Fruit fly (Drosophila melanogaster): Measurements from ENCODE around the gene Uba5.
A peak's percentile ranks its signal among the peaks of the same experiment; 100 is the strongest.

Uba5 gene

DNA sequence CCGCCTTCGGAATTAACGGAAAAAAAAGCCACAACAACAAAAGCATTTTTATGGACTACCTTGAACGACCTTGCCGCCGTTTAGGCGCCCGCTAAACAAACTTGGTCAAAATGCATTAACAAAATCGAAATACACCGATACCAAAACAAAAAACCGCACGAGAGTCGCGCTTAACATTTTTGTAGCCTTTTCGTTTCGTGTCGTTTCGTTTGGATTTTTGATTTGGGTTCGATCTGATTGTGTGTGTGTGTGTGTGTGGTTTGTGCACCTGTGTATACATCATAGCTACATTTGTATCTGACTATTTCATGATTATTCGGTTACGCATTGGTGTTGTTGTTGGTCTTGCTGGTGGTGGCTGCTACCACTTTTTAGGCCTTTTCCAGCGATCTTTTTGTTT lies 32.2 kb downstream of the Uba5 start:
- no peak for TF ChIP-seq psq (optimal IDR thresholded peaks at IDR 0.05)
- TF ChIP-seq CG8478 (optimal IDR thresholded peaks at IDR 0.05), result no peak
- no peak for TF ChIP-seq usp (GFP tag; optimal IDR thresholded peaks at IDR 0.05)
- no peak for TF ChIP-seq EcR (GFP tag; optimal IDR thresholded peaks at IDR 0.05)
- TF ChIP-seq Dll (optimal IDR thresholded peaks at IDR 0.05), result no peak
- TF ChIP-seq pan (optimal IDR thresholded peaks at IDR 0.05), result no peak

DNA sequence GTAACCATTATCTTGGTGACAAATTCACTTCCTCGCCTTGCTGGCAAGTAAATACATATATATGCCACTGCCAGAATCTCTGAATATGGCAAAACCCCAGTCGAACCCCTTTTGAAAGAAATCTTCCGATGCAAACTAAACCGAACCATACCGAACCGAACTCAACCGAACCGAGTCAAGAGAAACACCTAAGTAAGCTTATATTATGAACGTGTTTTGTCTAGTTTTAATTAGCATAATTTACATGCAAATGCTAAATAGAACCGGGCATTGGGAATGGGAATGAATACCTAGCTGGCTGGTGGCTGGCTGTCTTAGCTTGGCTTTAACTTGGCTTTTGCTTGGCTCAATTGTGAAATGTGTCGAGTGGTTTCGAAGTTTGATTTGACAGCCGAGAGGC lies 34.0 kb downstream of the Uba5 start:
- no peak for TF ChIP-seq usp (GFP tag; optimal IDR thresholded peaks at IDR 0.05)
- no peak for TF ChIP-seq pan (optimal IDR thresholded peaks at IDR 0.05)
- TF ChIP-seq CG8478 (optimal IDR thresholded peaks at IDR 0.05), result no peak
- TF ChIP-seq EcR (GFP tag; optimal IDR thresholded peaks at IDR 0.05), result no peak
- TF ChIP-seq Dll (optimal IDR thresholded peaks at IDR 0.05), result no peak
- no peak for TF ChIP-seq psq (optimal IDR thresholded peaks at IDR 0.05)

DNA sequence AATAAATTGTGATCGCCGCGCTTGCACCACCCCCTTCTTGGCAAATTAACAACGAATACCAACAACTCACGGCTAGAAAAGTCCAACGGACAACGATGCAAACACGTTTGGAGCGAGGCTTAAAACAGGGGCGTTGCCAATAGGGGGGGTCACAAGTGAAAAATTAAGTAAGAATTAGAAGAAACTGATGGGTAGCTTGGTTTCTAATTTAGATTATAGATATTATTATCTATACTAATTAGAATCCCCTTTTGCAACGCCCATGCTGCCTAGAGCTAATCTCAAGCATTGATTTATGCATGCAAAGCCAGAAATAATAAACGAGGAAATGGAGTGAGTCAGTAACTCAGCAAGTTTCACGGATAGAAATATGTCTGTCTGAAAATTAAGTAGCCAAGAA lies 35.1 kb downstream of the Uba5 start:
- TF ChIP-seq pan (optimal IDR thresholded peaks at IDR 0.05), result no peak
- no peak for TF ChIP-seq CG8478 (optimal IDR thresholded peaks at IDR 0.05)
- no peak for TF ChIP-seq usp (GFP tag; optimal IDR thresholded peaks at IDR 0.05)
- no peak for TF ChIP-seq EcR (GFP tag; optimal IDR thresholded peaks at IDR 0.05)
- no peak for TF ChIP-seq Dll (optimal IDR thresholded peaks at IDR 0.05)
- TF ChIP-seq psq (optimal IDR thresholded peaks at IDR 0.05), result no peak

DNA sequence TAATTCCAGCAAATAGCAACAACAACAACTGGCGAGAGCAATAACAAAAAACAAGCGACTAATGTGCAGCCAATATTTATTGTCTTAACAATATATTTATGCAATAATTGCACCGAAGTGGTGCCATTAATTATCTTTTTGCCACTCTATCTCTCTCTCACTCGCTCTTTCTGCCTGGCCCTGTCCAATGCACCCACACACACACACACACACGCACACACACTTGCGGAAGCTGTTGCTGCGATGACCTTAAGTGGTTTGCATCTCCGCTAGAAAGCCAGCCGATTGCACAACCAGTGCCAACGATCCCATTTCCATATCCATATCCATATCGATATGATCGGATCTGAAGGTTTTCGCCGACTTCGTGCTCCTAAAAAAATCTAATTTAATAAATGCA lies 36.9 kb downstream of the Uba5 start:
- TF ChIP-seq EcR (GFP tag; optimal IDR thresholded peaks at IDR 0.05), result peak in 1 of 2 experiments; percentile 3
- TF ChIP-seq pan (optimal IDR thresholded peaks at IDR 0.05), result no peak

DNA sequence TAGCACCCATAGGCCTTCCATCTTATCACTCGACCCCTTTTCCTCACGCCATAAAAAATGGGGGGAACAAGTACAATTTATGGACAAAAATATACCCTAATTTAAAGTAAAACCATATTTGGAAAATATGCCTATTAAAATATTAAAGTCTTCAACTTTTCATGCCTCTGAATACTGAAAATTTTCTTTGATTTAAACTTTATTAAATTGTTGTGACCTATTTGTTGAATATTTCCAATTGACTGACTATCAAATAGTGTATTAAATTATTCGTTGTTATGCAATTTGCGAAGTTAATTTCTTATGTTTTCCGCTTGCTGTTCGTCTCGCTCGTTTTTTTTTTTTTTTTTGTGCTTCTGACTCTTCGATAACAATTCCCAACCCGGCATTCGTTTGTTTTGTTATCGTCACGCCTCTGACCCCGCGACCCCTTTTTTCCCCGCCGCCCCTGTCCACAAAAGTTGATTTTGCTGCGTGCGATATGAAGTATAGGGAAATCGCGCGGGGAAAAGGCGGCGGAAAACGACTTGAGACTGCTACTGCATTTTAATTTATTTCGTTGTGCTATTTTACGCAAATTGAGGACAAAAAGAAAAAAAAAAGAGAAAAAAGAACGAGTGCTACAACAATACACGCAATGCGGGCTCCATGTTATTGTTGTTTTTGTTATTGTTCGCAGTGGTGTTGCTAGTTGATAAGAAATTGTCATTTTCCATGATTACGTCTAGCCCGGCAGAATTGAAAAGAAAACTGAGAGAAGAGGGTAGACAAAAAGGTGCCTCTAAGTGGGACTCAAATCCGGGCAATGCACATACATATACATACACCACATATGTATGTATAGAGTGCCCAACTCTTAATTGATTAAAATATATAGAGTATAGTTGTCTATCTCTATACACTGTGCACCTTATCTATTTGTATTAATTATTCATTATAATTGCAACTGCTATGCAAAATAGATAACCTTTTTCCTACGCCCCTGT lies 38.5 kb downstream of the Uba5 start:
- no peak for TF ChIP-seq usp (GFP tag; optimal IDR thresholded peaks at IDR 0.05)

DNA sequence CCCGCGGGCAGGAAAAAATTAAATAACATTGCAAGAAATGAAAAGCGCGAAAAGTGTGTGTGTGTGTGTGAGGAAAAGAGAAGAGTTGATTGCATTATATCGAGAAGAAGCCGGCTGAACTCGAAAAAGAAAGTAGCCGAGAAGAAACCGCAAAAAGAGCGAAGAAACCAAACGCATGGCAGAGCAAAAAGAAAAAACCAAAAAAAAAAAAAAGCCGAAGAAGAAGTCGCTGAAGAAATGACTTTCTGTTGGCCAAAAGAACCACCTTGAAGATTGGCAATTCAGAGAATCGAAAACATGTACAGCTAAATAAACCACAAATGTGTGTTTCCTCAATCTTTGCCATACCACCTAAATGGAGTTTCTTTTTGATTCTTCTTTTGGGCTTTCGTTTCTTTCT lies 40.6 kb downstream of the Uba5 start:
- no peak for TF ChIP-seq pan (optimal IDR thresholded peaks at IDR 0.05)
- no peak for TF ChIP-seq psq (optimal IDR thresholded peaks at IDR 0.05)
- TF ChIP-seq Dll (optimal IDR thresholded peaks at IDR 0.05), result no peak
- TF ChIP-seq CG8478 (optimal IDR thresholded peaks at IDR 0.05), result no peak
- TF ChIP-seq EcR (GFP tag; optimal IDR thresholded peaks at IDR 0.05), result no peak
- TF ChIP-seq usp (GFP tag; optimal IDR thresholded peaks at IDR 0.05), result no peak

DNA sequence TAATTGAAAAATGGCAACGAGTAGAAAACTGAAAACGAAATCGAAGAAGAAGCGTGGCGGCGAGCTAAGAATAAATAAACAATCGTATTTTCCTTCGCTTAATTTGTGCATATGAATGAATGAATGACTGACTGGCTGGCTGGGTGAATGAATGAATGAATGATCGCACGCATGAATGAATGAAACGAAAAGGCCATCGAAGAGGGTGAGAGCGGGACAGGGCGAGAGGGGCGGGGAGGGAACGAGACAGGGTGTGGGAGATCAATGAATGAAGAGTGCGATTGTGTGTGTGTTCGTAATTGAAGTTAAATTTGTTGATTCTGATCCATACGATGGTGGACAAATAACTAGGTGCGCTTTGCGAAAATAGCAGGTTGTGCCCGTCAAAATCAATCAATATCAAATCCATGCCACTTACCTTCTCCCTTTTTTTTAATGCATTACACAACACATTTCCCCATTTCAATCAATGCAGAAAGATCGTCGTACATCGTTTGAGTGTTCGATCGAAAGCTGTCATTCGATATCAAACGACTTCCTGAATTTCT lies 43.8 kb downstream of the Uba5 start:
- TF ChIP-seq CG8478 (optimal IDR thresholded peaks at IDR 0.05) (no peak), Dll (optimal IDR thresholded peaks at IDR 0.05) (no peak), psq (optimal IDR thresholded peaks at IDR 0.05) (no peak), usp (GFP tag; optimal IDR thresholded peaks at IDR 0.05) (no peak), EcR (GFP tag; optimal IDR thresholded peaks at IDR 0.05) (no peak), pan (optimal IDR thresholded peaks at IDR 0.05) (no peak)

DNA sequence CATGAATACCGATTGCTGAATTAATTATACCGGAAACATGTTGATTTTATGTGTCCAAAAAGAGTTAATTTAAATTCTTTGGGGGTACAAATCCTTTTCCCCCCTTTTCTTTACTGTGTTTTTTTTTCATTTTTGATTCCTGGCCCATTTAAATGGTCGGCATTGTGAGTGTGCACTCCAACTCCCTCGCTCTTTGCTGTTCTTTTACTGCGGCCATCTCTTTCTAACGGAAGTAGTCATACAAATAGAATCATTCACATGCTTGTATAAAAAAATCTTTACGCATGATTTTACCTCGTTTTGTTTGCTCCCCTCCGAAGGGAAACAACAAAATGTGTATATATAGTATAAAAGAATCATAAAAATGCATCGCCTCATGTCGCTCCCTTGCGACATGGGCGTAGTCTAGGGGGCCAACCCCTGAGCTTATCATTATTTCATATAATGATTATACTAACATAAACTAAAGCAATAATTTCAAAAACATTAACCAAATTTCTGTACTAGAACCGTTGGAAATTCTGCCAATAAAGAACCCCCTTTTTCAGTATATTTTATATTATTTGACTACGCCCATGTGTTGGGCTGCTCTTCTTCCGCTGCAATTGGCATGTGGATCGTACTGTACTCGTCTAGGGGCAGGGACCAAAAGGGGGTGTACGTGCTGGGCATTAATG lies 44.8 kb downstream of the Uba5 start:
- TF ChIP-seq Dll (optimal IDR thresholded peaks at IDR 0.05) (no peak), pan (optimal IDR thresholded peaks at IDR 0.05) (no peak), EcR (GFP tag; optimal IDR thresholded peaks at IDR 0.05) (no peak), usp (GFP tag; optimal IDR thresholded peaks at IDR 0.05) (no peak)

DNA sequence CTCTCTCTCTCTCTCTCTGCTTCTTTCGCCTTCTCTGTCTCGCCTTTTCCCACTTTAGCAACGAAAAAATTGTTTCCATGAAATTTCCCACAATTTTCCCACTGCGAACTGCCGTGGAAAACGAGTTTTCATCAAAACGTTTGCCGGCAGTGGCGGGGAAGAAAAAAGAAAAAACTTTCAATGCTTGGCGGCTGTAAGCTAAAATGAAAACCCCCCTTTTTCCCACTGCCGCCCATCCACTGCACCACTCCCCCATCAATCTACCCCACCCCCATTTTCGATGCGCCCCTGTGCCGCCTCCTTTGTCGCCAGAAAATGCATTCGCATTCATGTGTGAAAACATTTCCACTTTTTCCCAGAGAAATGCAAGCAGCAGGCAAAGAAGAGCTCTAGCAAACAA lies 47.9 kb downstream of the Uba5 start:
- TF ChIP-seq pan (optimal IDR thresholded peaks at IDR 0.05) (no peak), Dll (optimal IDR thresholded peaks at IDR 0.05) (no peak), EcR (GFP tag; optimal IDR thresholded peaks at IDR 0.05) (no peak), usp (GFP tag; optimal IDR thresholded peaks at IDR 0.05) (no peak), CG8478 (optimal IDR thresholded peaks at IDR 0.05) (no peak), psq (optimal IDR thresholded peaks at IDR 0.05) (no peak)

Data from whole organism.